Worm (Caenorhabditis elegans): Measurements from ENCODE around the gene F11C7.6.

The F11C7.6 gene

DNA sequence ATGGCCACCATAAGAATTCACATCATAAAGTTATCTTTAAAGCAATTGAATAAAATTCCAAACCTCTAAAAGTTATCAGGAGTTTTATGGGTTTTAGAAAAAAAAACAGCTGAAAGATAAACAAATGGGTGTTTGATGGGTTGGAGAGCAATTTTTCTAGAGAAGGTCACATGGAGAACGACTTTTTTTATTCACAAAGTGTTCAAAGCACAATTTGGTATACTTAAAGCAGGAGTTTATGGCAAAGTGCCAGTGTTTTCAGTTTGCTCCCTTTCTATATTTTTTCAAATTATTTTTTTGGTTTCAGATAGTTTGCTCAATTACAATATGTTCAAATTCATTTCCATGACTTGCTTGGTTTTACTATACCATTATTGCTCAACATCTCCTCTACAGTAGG is at the start of gene F11C7.6:
Gene F11C7.6, plus strand, starts transcription at position 301 of the 400 bp plus-strand sequence.
- no peak for TF ChIP-seq pax-1 (tag; optimal IDR thresholded peaks at IDR 0.05)
- no peak for TF ChIP-seq K09A11.1 (tag; optimal IDR thresholded peaks at IDR 0.05; ENCODE audit: insufficient read depth)
- TF ChIP-seq zip-5 (tag; optimal IDR thresholded peaks at IDR 0.05), result no peak
- no peak for TF ChIP-seq ceh-45 (GFP tag; IDR thresholded peaks at IDR 0.05)
- no peak for TF ChIP-seq ceh-14 (tag; optimal IDR thresholded peaks at IDR 0.05)
- no peak for TF ChIP-seq pat-9 (tag; optimal IDR thresholded peaks at IDR 0.05)
- TF ChIP-seq ceh-34 (tag; optimal IDR thresholded peaks at IDR 0.05), result no peak
- TF ChIP-seq ceh-31 (tag; optimal IDR thresholded peaks at IDR 0.05), result no peak
- TF ChIP-seq ets-4 (tag; optimal IDR thresholded peaks at IDR 0.05), result no peak
- TF ChIP-seq ceh-9 (tag; optimal IDR thresholded peaks at IDR 0.05), result no peak
- TF ChIP-seq sdc-2 (tag; optimal IDR thresholded peaks at IDR 0.05), result no peak
- TF ChIP-seq F13H6.1 (tag; optimal IDR thresholded peaks at IDR 0.05), result no peak
- no peak for TF ChIP-seq madf-2 (tag; optimal IDR thresholded peaks at IDR 0.05)
- TF ChIP-seq C38D4.7 (GFP tag; optimal IDR thresholded peaks at IDR 0.05), result no peak
- no peak for TF ChIP-seq ceh-48 (tag; optimal IDR thresholded peaks at IDR 0.05)
- no peak for TF ChIP-seq K02D7.2 (tag; optimal IDR thresholded peaks at IDR 0.05)
- no peak for TF ChIP-seq ceh-6 (GFP tag; optimal IDR thresholded peaks at IDR 0.05)

DNA sequence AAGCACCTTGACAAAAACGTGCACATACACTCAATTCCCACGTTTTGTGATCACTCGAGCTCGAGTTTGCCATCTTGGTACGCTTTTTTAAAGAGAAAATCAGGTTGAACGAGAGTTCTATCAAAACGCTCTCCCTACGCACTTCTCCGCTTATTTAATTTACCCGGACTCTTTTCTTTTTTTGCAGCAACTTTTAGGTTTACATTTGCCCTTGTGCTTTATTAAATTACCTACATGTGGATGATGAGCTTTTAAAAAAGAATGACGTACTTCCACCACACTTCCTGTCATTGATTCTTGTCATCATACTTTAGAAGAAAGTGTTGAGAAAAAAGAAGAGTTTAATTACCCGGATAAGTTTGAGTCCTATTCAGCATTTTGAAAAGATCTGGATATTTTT is 49.3 kb upstream of the F11C7.6 start:
- TF ChIP-seq eyg-1 (tag; optimal IDR thresholded peaks at IDR 0.05) (no peak), unc-42 (tag; optimal IDR thresholded peaks at IDR 0.05) (peak; percentile 81), elt-2 (tag; optimal IDR thresholded peaks at IDR 0.05) (no peak)

DNA sequence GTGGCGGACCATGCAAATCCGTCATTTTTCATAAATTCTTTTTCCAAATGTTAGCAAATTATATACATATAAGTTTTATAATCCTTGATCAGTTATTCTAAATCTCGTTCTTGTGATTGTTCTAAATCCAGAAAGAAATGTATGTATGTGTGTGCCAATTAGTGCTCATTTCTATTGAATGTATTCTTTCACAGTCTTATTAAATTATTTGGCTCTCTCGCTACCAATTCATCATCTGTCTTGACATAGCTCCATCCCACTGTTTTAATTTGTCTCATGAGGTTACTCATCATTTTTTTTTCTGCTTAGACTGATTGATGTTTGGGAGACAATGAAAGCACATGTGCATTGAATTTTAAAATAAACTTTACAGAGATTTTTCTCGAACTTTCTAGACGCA is 45.9 kb upstream of the F11C7.6 start:
- no peak for TF ChIP-seq syd-9 (tag; optimal IDR thresholded peaks at IDR 0.05)
- no peak for TF ChIP-seq pat-9 (tag; optimal IDR thresholded peaks at IDR 0.05)

DNA sequence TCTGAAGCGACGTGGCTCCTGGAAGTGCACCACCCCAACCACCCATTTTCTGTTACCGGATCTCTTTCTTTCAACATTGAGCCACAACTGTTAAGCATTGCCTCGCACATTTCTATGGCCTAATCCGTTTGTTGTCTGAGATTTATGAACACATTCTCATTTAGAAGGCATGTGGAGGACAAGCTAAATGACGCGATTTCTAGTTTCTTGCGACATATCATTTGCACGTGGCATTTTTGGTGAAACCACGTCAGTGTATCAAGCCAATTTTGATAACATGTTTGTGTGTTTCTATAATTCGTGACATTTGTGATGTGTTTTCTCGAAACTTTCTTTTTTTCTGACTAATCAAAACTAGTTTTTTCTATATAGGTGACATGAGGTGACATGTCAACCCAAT is 44.6 kb upstream of the F11C7.6 start:
- no peak for TF ChIP-seq F13H6.1 (tag; optimal IDR thresholded peaks at IDR 0.05)
- TF ChIP-seq unc-86 (tag; optimal IDR thresholded peaks at IDR 0.05), result no peak
- no peak for TF ChIP-seq ceh-34 (tag; optimal IDR thresholded peaks at IDR 0.05)
- no peak for TF ChIP-seq ttx-3 (tag; optimal IDR thresholded peaks at IDR 0.05)

DNA sequence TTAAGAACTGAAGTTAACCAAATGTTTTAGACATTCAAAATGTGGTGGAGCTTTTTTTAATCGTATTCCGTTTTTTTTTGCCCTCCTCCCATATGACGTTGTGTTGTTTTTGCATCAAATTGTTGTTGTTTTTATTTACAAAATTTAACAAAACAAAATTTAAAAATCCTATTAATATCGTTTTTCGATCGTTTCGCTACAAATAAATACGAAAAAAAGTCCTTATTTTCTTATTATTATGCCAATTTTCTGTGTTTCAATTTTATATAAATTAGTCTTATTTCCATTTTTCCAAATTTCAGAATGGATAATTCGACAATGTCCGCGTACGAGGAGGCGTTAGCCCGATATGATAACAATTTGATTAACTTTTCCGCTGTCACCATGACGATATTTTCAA is 41.9 kb upstream of the F11C7.6 start, which contains the start of gene npr-36:
Gene npr-36, plus strand, starts transcription at position 301 of the 400 bp plus-strand sequence.
- no peak for TF ChIP-seq tbx-7 (tag; optimal IDR thresholded peaks at IDR 0.05)
- no peak for TF ChIP-seq lim-6 (tag; optimal IDR thresholded peaks at IDR 0.05)
- TF ChIP-seq pha-2 (tag; optimal IDR thresholded peaks at IDR 0.05), result no peak
- no peak for TF ChIP-seq sox-2 (GFP tag; IDR thresholded peaks at IDR 0.05)
- TF ChIP-seq unc-42 (tag; optimal IDR thresholded peaks at IDR 0.05), result no peak
- no peak for TF ChIP-seq fax-1 (tag; optimal IDR thresholded peaks at IDR 0.05)
- TF ChIP-seq pha-4 (tag; optimal IDR thresholded peaks at IDR 0.05), result no peak
- no peak for TF ChIP-seq hlh-30 (tag; optimal IDR thresholded peaks at IDR 0.05; ENCODE audit: insufficient read depth)
- TF ChIP-seq hlh-6 (tag; optimal IDR thresholded peaks at IDR 0.05), result no peak
- no peak for TF ChIP-seq mec-3 (tag; optimal IDR thresholded peaks at IDR 0.05; ENCODE audit: borderline replicate concordance)
- no peak for TF ChIP-seq ceh-2 (tag; optimal IDR thresholded peaks at IDR 0.05)
- no peak for TF ChIP-seq ets-4 (tag; optimal IDR thresholded peaks at IDR 0.05)
- no peak for TF ChIP-seq K02D7.2 (tag; optimal IDR thresholded peaks at IDR 0.05)
- TF ChIP-seq pag-3 (tag; optimal IDR thresholded peaks at IDR 0.05; ENCODE audit: borderline replicate concordance), result no peak
- TF ChIP-seq nfya-1 (tag; optimal IDR thresholded peaks at IDR 0.05), result no peak
- TF ChIP-seq nhr-232 (tag; optimal IDR thresholded peaks at IDR 0.05), result no peak
- no peak for TF ChIP-seq lin-11 (tag; optimal IDR thresholded peaks at IDR 0.05)
- TF ChIP-seq ceh-31 (tag; optimal IDR thresholded peaks at IDR 0.05), result no peak
- TF ChIP-seq ceh-18 (tag; optimal IDR thresholded peaks at IDR 0.05), result no peak
